Worm (Caenorhabditis elegans) whole organism, midembryonic: Measurements from ENCODE around the gene K03A11.5.

ENCODE experiments used
- flt-1 ChIP-seq: fragments of 200-800 bp; sonication (Bioruptor generic); IDR thresholded peaks from 2 replicates; pipeline ENCODE4 v1.3.6; 2022; ENCODE audit warnings: missing genetic modification characterization, missing compliant biosample characterization
- ref-1 ChIP-seq: fragments of 200-800 bp; sonication (Bioruptor generic); conservative IDR thresholded peaks from 2 replicates; pipeline ENCODE4 v1.3.6; 2022; ENCODE audit warnings: missing genetic modification reagents, missing genetic modification characterization, missing compliant biosample characterization

- TF ChIP-seq ref-1 (GFP tag; lab: Robert Waterston, UW) = no peak
- TF ChIP-seq flt-1 = no peak
Measured at ce11 chrX:13108664-13109063, 45.3 kb downstream of the K03A11.5 start.
